Worm (Caenorhabditis elegans) whole organism, early embryonic: Measurements from ENCODE around the gene F26G1.11.

Experiments used
- ceh-13 ChIP-seq: fragments of 200-800 bp; sonication (Bioruptor generic); optimal IDR thresholded peaks from 2 replicates; lab custom pipeline; 2018; ENCODE audit warnings: mild to moderate bottlenecking, missing genetic modification characterization, missing compliant biosample characterization
- hmbx-1 ChIP-seq: sonication (generic microtip); optimal IDR thresholded peaks from 2 replicates; lab custom pipeline; 2016; ENCODE audit warnings: mild to moderate bottlenecking, missing genetic modification characterization, missing compliant biosample characterization
- tbx-37 ChIP-seq: fragments of 200-800 bp; sonication (Bioruptor generic); conservative IDR thresholded peaks from 2 replicates; pipeline ENCODE4 v1.3.6; 2022; ENCODE audit warnings: missing genetic modification reagents, missing genetic modification characterization, missing compliant biosample characterization

DNA sequence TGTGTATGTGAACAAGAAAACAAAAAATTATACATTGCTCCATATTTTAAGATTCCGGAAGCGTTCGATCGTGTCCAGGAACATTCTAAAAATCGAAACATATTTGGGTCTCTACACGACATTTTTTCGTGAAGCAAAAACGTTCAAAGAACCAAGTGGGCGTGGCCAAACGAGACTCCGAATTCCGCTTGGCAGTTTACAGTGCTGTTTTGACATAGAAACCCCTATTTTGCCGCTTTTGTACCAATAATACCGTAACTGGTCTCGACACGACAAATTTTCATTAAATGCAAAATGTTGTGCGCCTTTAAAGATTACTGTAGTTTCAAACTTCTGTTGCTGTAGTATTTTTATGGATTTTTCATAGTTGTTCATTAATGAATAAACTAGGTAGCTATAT, 21.3 kb upstream of the F26G1.11 start:
- TF ChIP-seq tbx-37 (GFP tag; lab: Robert Waterston, UW) (no peak), hmbx-1 (tag; lab: Kevin White, UChicago) (no peak), ceh-13 (GFP tag; lab: Kevin White, UChicago) (no peak)
